Fruit fly (Drosophila melanogaster): ENCODE measurements around the gene Dis3.
A peak's percentile ranks its signal among the peaks of the same experiment; 100 is the strongest.

The Dis3 gene

dm6 chr3R:24319632-24320341 lies 13.4 kb upstream of the Dis3 start:
- TF ChIP-seq eg (GFP tag; IDR thresholded peaks at IDR 0.05) (0 out of 3 replicates have a peak, but pooled peaks have one; percentile 34), Hr4 (GFP tag; optimal IDR thresholded peaks at IDR 0.05) (no peak), CG6854 (GFP tag; optimal IDR thresholded peaks at IDR 0.05) (peak; percentile 7), CG6163 (GFP tag; IDR thresholded peaks at IDR 0.05) (peak; percentile 31; the same call in 1 of the 3 replicates), vri (GFP tag; optimal IDR thresholded peaks at IDR 0.05) (peak; percentile 87), Ets96B (tag; optimal IDR thresholded peaks at IDR 0.05) (no peak), acj6 (GFP tag; optimal IDR thresholded peaks at IDR 0.05) (no peak)

dm6 chr3R:24320342-24320711 lies 12.9 kb upstream of the Dis3 start:
- TF ChIP-seq CG15336 (GFP tag; IDR thresholded peaks at IDR 0.05) (0 out of 2 replicates have a peak, but pooled peaks have one; percentile 30), CG6854 (GFP tag; optimal IDR thresholded peaks at IDR 0.05) (no peak), CG6163 (GFP tag; IDR thresholded peaks at IDR 0.05) (0 out of 3 replicates have a peak, but pooled peaks have one; percentile 17)

DNA sequence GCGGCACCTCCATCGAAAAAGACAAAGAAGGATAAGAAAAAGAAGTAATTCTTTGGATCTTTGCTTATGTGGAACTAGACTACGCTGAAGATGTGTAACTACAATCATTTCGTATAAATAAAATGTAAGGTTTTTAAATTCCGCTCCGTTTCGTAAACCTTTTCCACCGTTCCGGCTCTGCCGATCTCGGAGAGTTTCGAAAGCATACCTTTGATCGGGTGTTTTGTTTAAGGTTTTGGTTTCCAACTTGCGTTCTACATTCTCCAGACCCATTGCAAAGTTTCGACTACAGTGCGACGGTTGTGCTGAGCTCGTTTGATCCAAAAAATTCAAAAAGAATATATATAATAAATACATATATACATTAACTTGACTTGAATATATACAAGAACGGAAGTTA lies 3.4 kb downstream of the Dis3 start, which contains the start of gene CG6432:
Gene CG6432 (plus strand): TSS at position 301 of the 400 bp plus-strand sequence.
- TF ChIP-seq CG8632 (GFP tag; optimal IDR thresholded peaks at IDR 0.05), result no peak

DNA sequence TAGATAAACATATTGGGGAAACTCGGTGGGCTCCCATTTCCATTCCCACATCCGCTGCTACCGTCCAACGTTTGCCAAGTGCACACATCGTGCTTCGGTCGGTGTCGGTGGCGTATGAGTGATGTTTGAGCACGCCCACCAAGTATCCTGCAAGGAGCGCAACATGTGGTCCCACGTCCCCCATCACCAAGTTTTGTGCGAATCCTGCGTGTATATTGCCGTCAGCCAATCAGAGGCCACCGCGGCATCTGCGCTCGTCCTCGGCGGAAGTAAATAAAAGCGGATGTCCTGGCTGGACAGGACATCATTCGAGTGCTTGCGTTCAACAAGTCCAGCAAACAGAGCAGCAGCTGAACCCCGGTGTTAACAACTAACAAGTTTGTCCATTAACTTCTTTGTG lies 8.0 kb downstream of the Dis3 start, which contains the start of gene Ms:
Gene Ms (plus strand): TSS at position 301 of the 400 bp plus-strand sequence.
- TF ChIP-seq fkh (GFP tag; optimal IDR thresholded peaks at IDR 0.05) (no peak), Eip93F (GFP tag; optimal IDR thresholded peaks at IDR 0.05) (no peak), Sox102F (GFP tag; optimal IDR thresholded peaks at IDR 0.05) (no peak), topi (GFP tag; optimal IDR thresholded peaks at IDR 0.05) (no peak), cyc (GFP tag; optimal IDR thresholded peaks at IDR 0.05) (no peak), CG8319 (GFP tag; optimal IDR thresholded peaks at IDR 0.05) (no peak), Ets96B (tag; optimal IDR thresholded peaks at IDR 0.05) (no peak), CG10669 (GFP tag; optimal IDR thresholded peaks at IDR 0.05) (no peak)

dm6 chr3R:24348420-24349190 lies 15.4 kb downstream of the Dis3 start, which contains the start of the genes CG5746 and CG6454:
Gene CG5746, minus strand, starts transcription at chr3R:24348791.
Gene CG6454, plus strand, starts transcription at chr3R:24349182.
- TF ChIP-seq CG11902 (GFP tag; optimal IDR thresholded peaks at IDR 0.05), result peak; percentile 44
- 0 out of 2 replicates have a peak, but pooled peaks have one; percentile 9 for TF ChIP-seq Gug (GFP tag; IDR thresholded peaks at IDR 0.05)
- TF ChIP-seq cyc (GFP tag; optimal IDR thresholded peaks at IDR 0.05), result peak; percentile 61
- no peak for TF ChIP-seq Eip75B (GFP tag; optimal IDR thresholded peaks at IDR 0.05)
- TF ChIP-seq CG4318 (GFP tag; optimal IDR thresholded peaks at IDR 0.05), result no peak
- peak; percentile 79 for TF ChIP-seq CG31627 (GFP tag; optimal IDR thresholded peaks at IDR 0.05)
- peak; percentile 18; the same call in 1 of the 2 replicates for TF ChIP-seq CG11294 (GFP tag; IDR thresholded peaks at IDR 0.05)
- TF ChIP-seq Sox15 (GFP tag; optimal IDR thresholded peaks at IDR 0.05), result peak; percentile 47
- peak; percentile 75 for TF ChIP-seq lz (GFP tag; optimal IDR thresholded peaks at IDR 0.05)
- TF ChIP-seq OdsH (GFP tag; optimal IDR thresholded peaks at IDR 0.05), result no peak
- TF ChIP-seq Lpt (GFP tag; optimal IDR thresholded peaks at IDR 0.05), result no peak
- no peak for TF ChIP-seq CG10631 (GFP tag; optimal IDR thresholded peaks at IDR 0.05)
- TF ChIP-seq esn (GFP tag; optimal IDR thresholded peaks at IDR 0.05), result peak; percentile 76

DNA sequence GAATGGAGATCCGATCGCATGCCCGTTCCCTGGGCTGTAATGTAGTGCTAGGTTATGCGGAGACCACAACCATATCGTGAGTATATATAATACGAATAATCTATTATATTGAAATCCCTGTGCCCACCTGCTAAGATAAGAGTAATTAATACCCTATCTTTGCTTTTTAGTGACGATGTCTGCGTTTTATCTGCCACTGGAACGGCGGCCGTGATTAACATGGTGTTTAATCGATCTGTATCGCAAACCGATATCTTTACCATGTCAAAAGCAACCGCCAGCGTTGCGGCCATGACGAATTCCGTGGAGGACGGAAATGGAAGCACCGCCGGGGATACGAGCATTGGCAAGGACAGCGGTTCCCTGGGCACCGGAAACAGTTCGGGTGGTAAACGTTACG lies 20.2 kb downstream of the Dis3 start:
- TF ChIP-seq CG1621 (tag; optimal IDR thresholded peaks at IDR 0.05) (no peak), vri (GFP tag; optimal IDR thresholded peaks at IDR 0.05) (no peak), dac (GFP tag; optimal IDR thresholded peaks at IDR 0.05) (no peak), acj6 (GFP tag; optimal IDR thresholded peaks at IDR 0.05) (no peak)
